Fruit fly (Drosophila melanogaster) whole organism, embryonic: ENCODE results near the gene nst.

Experiments used
- Ada2b ChIP-seq: fragments of 200-800 bp; sonication (Bioruptor generic); IDR thresholded peaks from 2 replicates; pipeline ENCODE4 v1.3.6; 2022; ENCODE audit warnings: missing biosample characterization, missing genetic modification characterization
- Atf6 ChIP-seq: fragments of 200-800 bp; sonication (Bioruptor generic); IDR thresholded peaks from 2 replicates; pipeline ENCODE4 v1.3.6; 2022; ENCODE audit warnings: missing biosample characterization, missing genetic modification characterization
- CG11085 ChIP-seq: fragments of 200-800 bp; sonication (Bioruptor generic); IDR thresholded peaks from 2 replicates; pipeline ENCODE4 v1.3.6; 2022; ENCODE audit warnings: missing biosample characterization, missing genetic modification characterization
- CG12155 ChIP-seq: fragments of 200-800 bp; sonication (Bioruptor generic); optimal IDR thresholded peaks from 3 replicates; lab custom pipeline; 2016; ENCODE audit warnings: missing biosample characterization, missing genetic modification characterization
- CG12942 ChIP-seq: fragments of 200-800 bp; sonication (Bioruptor generic); optimal IDR thresholded peaks from 3 replicates; lab custom pipeline; 2016; ENCODE audit warnings: missing biosample characterization, missing genetic modification characterization
- CG13296 ChIP-seq: fragments of 200-800 bp; sonication (Bioruptor generic); optimal IDR thresholded peaks from 3 replicates; lab custom pipeline; 2018; ENCODE audit warnings: missing biosample characterization, mild to moderate bottlenecking, missing genetic modification characterization
- CG15479 ChIP-seq: fragments of 200-800 bp; sonication (Bioruptor generic); optimal IDR thresholded peaks from 3 replicates; lab custom pipeline; 2019; ENCODE audit warnings: missing biosample characterization, mild to moderate bottlenecking, missing genetic modification characterization, moderate library complexity
- CG16813 ChIP-seq: fragments of 200-800 bp; sonication (Bioruptor generic); IDR thresholded peaks from 3 replicates; pipeline ENCODE4 v1.3.6; 2022; ENCODE audit warnings: missing biosample characterization, missing genetic modification characterization; ENCODE audit not compliant: partially characterized antibody
- CG17912 ChIP-seq: fragments of 200-800 bp; sonication (Bioruptor generic); optimal IDR thresholded peaks from 2 replicates; lab custom pipeline; 2018; ENCODE audit warnings: missing biosample characterization, mild to moderate bottlenecking, missing genetic modification characterization
- CG18011 ChIP-seq: fragments of 200-800 bp; sonication (Bioruptor generic); optimal IDR thresholded peaks from 2 replicates; lab custom pipeline; 2017; ENCODE audit warnings: missing biosample characterization, missing genetic modification characterization, mild to moderate bottlenecking, moderate library complexity, missing genotype
- CG32772 ChIP-seq: fragments of 200-800 bp; sonication (Bioruptor generic); IDR thresholded peaks from 2 replicates; pipeline ENCODE4 v1.3.6; 2022; ENCODE audit warnings: missing biosample characterization, missing genetic modification characterization
- CG3726 ChIP-seq: fragments of 200-800 bp; sonication (Bioruptor generic); IDR thresholded peaks from 3 replicates; pipeline ENCODE4, ENCODE4 v1.3.6; 2022; ENCODE audit warnings: missing biosample characterization, missing genetic modification characterization
- CG4328 ChIP-seq: fragments of 200-800 bp; sonication (Bioruptor generic); optimal IDR thresholded peaks from 3 replicates; lab custom pipeline; 2017; ENCODE audit warnings: missing biosample characterization, missing genetic modification reagents, missing genetic modification characterization
- CG9797 ChIP-seq: fragments of 200-800 bp; sonication (Bioruptor generic); optimal IDR thresholded peaks from 3 replicates; lab custom pipeline; 2018; ENCODE audit warnings: missing biosample characterization, mild to moderate bottlenecking, missing genetic modification characterization
- CG9817 ChIP-seq: fragments of 200-800 bp; sonication (Bioruptor generic); optimal IDR thresholded peaks from 2 replicates; lab custom pipeline; 2018; ENCODE audit warnings: missing biosample characterization, mild to moderate bottlenecking, missing genetic modification characterization, moderate library complexity
- CG9876 ChIP-seq: fragments of 200-800 bp; sonication (Bioruptor generic); optimal IDR thresholded peaks from 2 replicates; lab custom pipeline; 2016; ENCODE audit warnings: missing biosample characterization, missing genetic modification characterization
- CHES-1-like ChIP-seq: fragments of 200-800 bp; sonication (Bioruptor generic); optimal IDR thresholded peaks from 2 replicates; lab custom pipeline; 2016; ENCODE audit warnings: missing biosample characterization, missing genetic modification characterization
- D ChIP-seq, 2 experiments: fragments of 200-800 bp in 1 of 2; fragments of >200 bp in 1 of 2; sonication (Bioruptor generic) in 1 of 2; optimal IDR thresholded peaks; 2 replicates in 1 of 2; 3 replicates in 1 of 2; lab custom pipeline; 2017; ENCODE audit warnings: mild to moderate bottlenecking in 1 of 2, missing biosample characterization in 1 of 2, missing genetic modification characterization in 1 of 2, missing genetic modification reagents in 1 of 2
- E2f2 ChIP-seq: fragments of 200-800 bp; sonication (Bioruptor generic); IDR thresholded peaks from 2 replicates; pipeline ENCODE4 v1.3.6; 2022; ENCODE audit warnings: missing biosample characterization, missing genetic modification characterization
- Ets65A ChIP-seq: fragments of 200-800 bp; sonication (Bioruptor generic); peaks from one replicate; lab custom pipeline; 2016; ENCODE audit warnings: missing biosample characterization, missing genetic modification characterization
- HLH4C ChIP-seq: fragments of 200-800 bp; sonication (Bioruptor generic); IDR thresholded peaks from 3 replicates; pipeline ENCODE4 v1.3.6; 2022; ENCODE audit warnings: missing biosample characterization, missing genetic modification characterization; ENCODE audit not compliant: partially characterized antibody
- HmgD ChIP-seq: fragments of 200-800 bp; sonication (Bioruptor generic); optimal IDR thresholded peaks from 3 replicates; lab custom pipeline; 2016; ENCODE audit warnings: missing biosample characterization, missing genetic modification characterization
- MESR4 ChIP-seq: fragments of 200-800 bp; sonication (Bioruptor generic); optimal IDR thresholded peaks from 2 replicates; lab custom pipeline; 2018; ENCODE audit warnings: missing biosample characterization, mild to moderate bottlenecking, missing genetic modification characterization, moderate library complexity
- Med ChIP-seq: fragments of 200-800 bp; sonication (Bioruptor generic); peaks from one replicate; lab custom pipeline; 2016; ENCODE audit warnings: missing biosample characterization, missing genetic modification characterization, mild to moderate bottlenecking, inconsistent platforms, moderate library complexity
- Nf-YC ChIP-seq: fragments of 200-800 bp; optimal IDR thresholded peaks from 3 replicates; lab custom pipeline; 2019; ENCODE audit warnings: missing biosample characterization, mild to moderate bottlenecking, missing genetic modification characterization, moderate library complexity
- Oaz ChIP-seq: fragments of 200-800 bp; sonication (Bioruptor generic); IDR thresholded peaks from 2 replicates; pipeline ENCODE4 v1.3.6; 2022; ENCODE audit warnings: missing biosample characterization, missing genetic modification characterization
- Opbp ChIP-seq: fragments of 200-800 bp; sonication (Bioruptor generic); IDR thresholded peaks from 3 replicates; pipeline ENCODE4 v1.3.6; 2022; ENCODE audit warnings: missing biosample characterization, missing genetic modification characterization; ENCODE audit not compliant: partially characterized antibody
- Ravus ChIP-seq: fragments of 200-800 bp; sonication (Bioruptor generic); IDR thresholded peaks from 2 replicates; pipeline ENCODE4 v1.3.6; 2022; ENCODE audit warnings: missing biosample characterization, missing genetic modification characterization
- Vsx1 ChIP-seq: fragments of 200-800 bp; sonication (Bioruptor generic); optimal IDR thresholded peaks from 2 replicates; lab custom pipeline; 2017; ENCODE audit warnings: missing biosample characterization, mild to moderate bottlenecking, missing genetic modification characterization, missing genetic modification reagents
- Xbp1 ChIP-seq: fragments of 200-800 bp; sonication (Bioruptor generic); optimal IDR thresholded peaks from 3 replicates; lab custom pipeline; 2016; ENCODE audit warnings: missing biosample characterization, mild to moderate bottlenecking, missing genetic modification characterization
- ac ChIP-seq: fragments of 200-800 bp; sonication (Bioruptor generic); optimal IDR thresholded peaks from 3 replicates; lab custom pipeline; 2017; ENCODE audit warnings: missing biosample characterization, mild to moderate bottlenecking, missing genetic modification characterization
- bsh ChIP-seq, 2 experiments: fragments of 200-800 bp; sonication (Bioruptor generic); optimal IDR thresholded peaks; 2 replicates each; lab custom pipeline; 2017 to 2018; ENCODE audit warnings: mild to moderate bottlenecking in 2 of 2, missing biosample characterization in 2 of 2, missing genetic modification characterization in 2 of 2, moderate library complexity in 1 of 2
- cad ChIP-seq: fragments of >200 bp; optimal IDR thresholded peaks from 2 replicates; lab custom pipeline; 2017; ENCODE audit warnings: missing biosample characterization, missing genetic modification characterization
- ftz-f1 ChIP-seq: fragments of 200-800 bp; sonication (Bioruptor generic); optimal IDR thresholded peaks from 2 replicates; lab custom pipeline; 2016; ENCODE audit warnings: missing biosample characterization, missing genetic modification characterization
- gce ChIP-seq: fragments of 200-800 bp; sonication (Bioruptor generic); IDR thresholded peaks from 3 replicates; pipeline ENCODE4 v1.3.6; 2022; ENCODE audit warnings: missing biosample characterization, missing genetic modification characterization
- lmd ChIP-seq: fragments of 200-800 bp; sonication (Bioruptor generic); IDR thresholded peaks from 2 replicates; pipeline ENCODE4 v1.3.6; 2022; ENCODE audit warnings: missing biosample characterization, missing genetic modification characterization
- mirr ChIP-seq: fragments of 200-800 bp; sonication (Bioruptor generic); optimal IDR thresholded peaks from 3 replicates; lab custom pipeline; 2018; ENCODE audit warnings: missing biosample characterization, mild to moderate bottlenecking, missing genetic modification characterization
- pita ChIP-seq: fragments of 200-800 bp; sonication (Bioruptor generic); optimal IDR thresholded peaks from 2 replicates; lab custom pipeline; 2017; ENCODE audit warnings: missing biosample characterization, mild to moderate bottlenecking, missing genetic modification characterization
- pros ChIP-seq: fragments of 200-800 bp; sonication (Bioruptor generic); optimal IDR thresholded peaks from 3 replicates; lab custom pipeline; 2019; ENCODE audit warnings: missing biosample characterization, mild to moderate bottlenecking, missing genetic modification characterization, moderate library complexity
- repo ChIP-seq: fragments of 200-800 bp; sonication (Bioruptor generic); optimal IDR thresholded peaks from 2 replicates; lab custom pipeline; 2016; ENCODE audit warnings: missing biosample characterization, missing genetic modification characterization
- tgo ChIP-seq: fragments of 200-800 bp; sonication (Bioruptor generic); IDR thresholded peaks from 3 replicates; pipeline ENCODE4 v1.3.6; 2022; ENCODE audit warnings: missing biosample characterization, missing genetic modification characterization
- tio ChIP-seq: fragments of 200-800 bp; sonication (Bioruptor generic); optimal IDR thresholded peaks from 2 replicates; lab custom pipeline; 2017; ENCODE audit warnings: missing biosample characterization, missing genetic modification characterization, inconsistent platforms
- ttk ChIP-seq: fragments of 200-800 bp; sonication (Bioruptor generic); IDR thresholded peaks from 2 replicates; pipeline ENCODE4 v2.1.2; 2022; ENCODE audit warnings: missing biosample characterization, missing genetic modification characterization
- twi ChIP-seq: fragments of 200-800 bp; optimal IDR thresholded peaks from 2 replicates; lab custom pipeline; 2019; ENCODE audit warnings: missing biosample characterization, mild to moderate bottlenecking, missing genetic modification characterization, moderate library complexity
- zen2 ChIP-seq: fragments of 200-800 bp; sonication (Bioruptor generic); IDR thresholded peaks from 3 replicates; pipeline ENCODE4 v1.3.6; 2022; ENCODE audit warnings: missing biosample characterization, missing genetic modification characterization; ENCODE audit not compliant: partially characterized antibody

The nst gene

DNA sequence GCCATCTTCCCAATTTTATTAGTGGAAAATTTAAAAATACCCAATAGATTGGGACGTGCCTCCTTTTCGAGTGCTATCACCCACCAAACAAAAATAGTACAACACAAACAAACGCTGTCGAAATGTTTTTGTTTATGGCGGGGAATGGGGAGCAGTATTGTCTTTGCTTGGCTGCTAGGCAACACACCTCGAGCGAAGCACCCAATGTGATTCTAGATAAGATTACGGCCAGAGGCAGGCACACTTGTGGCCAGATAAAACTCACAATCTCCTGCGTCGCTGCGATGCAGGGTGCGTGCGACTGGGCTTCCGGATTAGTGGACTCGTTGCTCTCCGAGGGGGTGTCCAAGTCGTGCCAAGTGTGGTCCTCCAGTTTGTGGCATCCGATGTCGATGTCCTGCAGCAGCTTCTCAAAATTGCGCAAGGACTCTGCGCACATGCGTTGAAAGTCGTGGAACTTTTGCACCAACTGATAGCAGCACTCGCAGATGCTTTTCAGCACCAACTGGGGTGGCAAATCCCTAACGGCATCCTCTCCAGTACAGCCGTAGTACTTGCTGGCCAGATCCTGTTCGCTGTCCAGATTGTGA, 22.9 kb downstream of the nst start (continued):
- TF ChIP-seq CG9876 (GFP tag; lab: Kevin White, UChicago): no peak
- TF ChIP-seq, all 482 proteins: peak for 23

DNA sequence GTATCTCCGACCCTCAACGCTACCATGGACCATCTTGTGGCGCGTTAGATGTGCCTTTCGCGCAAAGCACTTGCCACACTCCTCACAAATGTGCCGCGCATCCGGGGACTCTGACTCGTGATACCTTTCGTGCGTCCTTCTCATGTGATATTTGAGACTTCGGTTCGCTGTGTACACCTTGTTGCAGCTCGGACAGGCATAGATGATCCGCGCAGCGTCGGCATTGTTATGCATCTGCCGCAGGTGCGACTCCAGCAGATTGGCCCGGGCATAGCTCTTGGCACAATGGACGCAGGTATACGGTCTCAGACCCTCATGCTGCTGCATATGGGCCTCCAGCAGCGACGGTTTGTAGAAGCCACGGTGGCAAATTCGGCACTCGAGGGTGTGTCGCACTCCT, 24.0 kb downstream of the nst start:
- TF ChIP-seq Nf-YC (tag; lab: Kevin White, UChicago) (no peak), Opbp (GFP tag; lab: Robert Waterston, UW) (0 out of 3 replicates have a peak, but pooled peaks have one; percentile 9), pita (GFP tag; lab: Kevin White, UChicago) (no peak), Xbp1 (GFP tag; lab: Kevin White, UChicago) (no peak), MESR4 (peak; percentile 11), Atf6 (GFP tag; lab: Robert Waterston, UW) (no peak), tgo (no peak), lmd (0 out of 2 replicates have a peak, but pooled peaks have one; percentile 14), E2f2 (GFP tag; lab: Robert Waterston, UW) (no peak), Ets65A (peak; percentile 30), pros (GFP tag; lab: Kevin White, UChicago) (no peak), zen2 (no peak), CG3726 (GFP tag; lab: Robert Waterston, UW) (0 out of 3 replicates have a peak, but pooled peaks have one; percentile 20), repo (GFP tag; lab: Kevin White, UChicago) (no peak), Med (peak; percentile 39), Ravus (GFP tag; lab: Robert Waterston, UW) (no peak), twi (tag; lab: Kevin White, UChicago) (peak; percentile 68), CG15479 (GFP tag; lab: Kevin White, UChicago) (peak; percentile 35), CG16813 (GFP tag; lab: Robert Waterston, UW) (0 out of 3 replicates have a peak, but pooled peaks have one; percentile 10), tio (GFP tag; lab: Kevin White, UChicago) (no peak), HLH4C (0 out of 3 replicates have a peak, but pooled peaks have one; percentile 23), ac (peak; percentile 82), D (optimal IDR thresholded peaks at IDR 0.05; lab: Kevin White, UChicago) (peak; percentile 60), D (GFP tag; optimal IDR thresholded peaks at IDR 0.05; lab: Kevin White, UChicago) (no peak), Oaz (GFP tag; lab: Robert Waterston, UW) (no peak)

dm6 chr3L:12503865-12504650, 25.9 kb downstream of the nst start, which contains the start of the genes CG10646 and vih:
CG10646 (minus strand) TSS chr3L:12503894.
vih (plus strand) TSS chr3L:12504292.
- TF ChIP-seq mirr (GFP tag; lab: Kevin White, UChicago) (no peak), pros (GFP tag; lab: Kevin White, UChicago) (no peak), HmgD (GFP tag; lab: Kevin White, UChicago) (no peak), Vsx1 (peak; percentile 74), CG13296 (GFP tag; lab: Kevin White, UChicago) (peak; percentile 60), bsh (GFP tag; optimal IDR thresholded peaks at IDR 0.05; lab: Kevin White, UChicago) (peak in 1 of 2 experiments; percentile 35), ac (no peak), CG12155 (GFP tag; lab: Kevin White, UChicago) (peak; percentile 63), CG9817 (tag; lab: Kevin White, UChicago) (no peak), Atf6 (GFP tag; lab: Robert Waterston, UW) (no peak), CG18011 (GFP tag; lab: Kevin White, UChicago) (no peak), CG12942 (peak; percentile 7), CG4328 (GFP tag; lab: Kevin White, UChicago) (peak; percentile 51), CG9797 (GFP tag; lab: Kevin White, UChicago) (peak; percentile 81), CG32772 (GFP tag; lab: Robert Waterston, UW) (no peak), CG11085 (GFP tag; lab: Robert Waterston, UW) (no peak), ftz-f1 (GFP tag; lab: Kevin White, UChicago) (peak; percentile 25), ttk (no peak; the same call in 1 of the 2 replicates), CG17912 (GFP tag; lab: Kevin White, UChicago) (no peak), Oaz (GFP tag; lab: Robert Waterston, UW) (no peak), CHES-1-like (no peak), Ada2b (GFP tag; lab: Robert Waterston, UW) (0 out of 2 replicates have a peak, but pooled peaks have one; percentile 18), gce (GFP tag; lab: Robert Waterston, UW) (no peak), cad (GFP tag; lab: Kevin White, UChicago) (no peak)
